Fruit fly (Drosophila melanogaster): ENCODE measurements around the gene BBIP1.

The BBIP1 gene

DNA sequence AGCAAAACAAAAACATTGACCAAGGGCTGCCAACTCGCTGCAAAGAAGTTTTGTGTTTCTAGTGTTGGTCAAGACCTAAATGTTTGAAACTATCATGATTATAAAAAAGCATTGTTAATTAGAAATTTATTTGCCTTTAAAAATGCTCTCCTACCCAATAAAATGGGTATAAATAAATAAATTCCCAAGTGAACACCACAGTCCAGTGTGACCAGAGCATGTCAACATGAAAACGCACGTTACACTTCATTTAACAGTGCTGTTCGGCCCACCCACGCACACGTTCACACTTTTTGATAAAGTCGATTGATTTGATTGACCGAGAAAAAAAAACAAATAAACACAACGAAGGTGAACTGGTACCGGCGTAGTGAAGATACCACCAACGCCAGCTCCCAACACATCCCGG, at the start of gene BBIP1, which contains the start of the genes CG9356 and CG8135:
Gene BBIP1, plus strand, starts transcription at position 282 of the 409 bp plus-strand sequence.
Gene CG9356, minus strand, starts transcription at position 166 of the 409 bp plus-strand sequence.
Gene CG8135, plus strand, starts transcription at position 282 of the 409 bp plus-strand sequence.
- peak; percentile 79 for TF ChIP-seq CG17801 (GFP tag; optimal IDR thresholded peaks at IDR 0.05; ENCODE audit: partially characterized antibody)

DNA sequence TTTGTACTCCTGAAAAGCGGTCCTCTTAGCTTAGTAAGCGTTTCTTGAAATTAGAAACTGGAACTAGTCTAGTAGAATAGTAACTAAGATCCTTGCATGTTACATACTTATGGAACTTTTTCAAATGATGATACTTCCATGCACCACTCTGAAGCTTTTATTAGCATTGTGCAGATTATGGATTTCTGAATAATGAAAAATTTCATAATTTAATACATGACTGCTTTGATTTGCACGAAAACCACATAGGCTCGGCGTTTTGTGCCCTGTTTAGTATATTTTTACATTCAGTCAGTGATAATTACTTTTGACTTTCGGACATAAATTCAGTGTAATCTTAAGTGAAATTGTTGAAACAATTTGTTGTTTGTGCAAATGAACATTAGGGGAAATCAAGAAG, 49.0 kb upstream of the BBIP1 start, which contains the start of gene CG43675:
Gene CG43675, plus strand, starts transcription at position 301 of the 400 bp plus-strand sequence.
- TF ChIP-seq CG17801 (GFP tag; optimal IDR thresholded peaks at IDR 0.05; ENCODE audit: partially characterized antibody): no peak

DNA sequence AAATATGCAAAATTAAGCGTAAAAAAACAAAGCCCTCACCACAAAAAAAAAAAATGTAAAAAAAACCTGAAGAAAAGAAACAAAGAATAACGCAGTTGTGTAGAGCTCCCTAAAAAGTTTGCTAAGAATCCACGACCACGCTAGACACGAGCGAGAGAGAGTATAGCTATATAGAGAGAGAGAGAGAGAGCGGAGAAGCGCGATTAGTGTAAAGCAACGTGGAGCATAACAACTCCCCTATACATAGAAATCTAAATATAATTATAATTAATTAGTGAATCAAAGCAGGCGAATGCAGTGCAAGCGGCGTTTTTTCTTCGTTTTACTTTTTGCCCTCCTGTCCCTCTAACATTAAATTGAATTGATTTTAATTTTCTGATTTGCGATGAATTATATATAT, 44.8 kb upstream of the BBIP1 start:
- no peak for TF ChIP-seq CG17801 (GFP tag; optimal IDR thresholded peaks at IDR 0.05; ENCODE audit: partially characterized antibody)

DNA sequence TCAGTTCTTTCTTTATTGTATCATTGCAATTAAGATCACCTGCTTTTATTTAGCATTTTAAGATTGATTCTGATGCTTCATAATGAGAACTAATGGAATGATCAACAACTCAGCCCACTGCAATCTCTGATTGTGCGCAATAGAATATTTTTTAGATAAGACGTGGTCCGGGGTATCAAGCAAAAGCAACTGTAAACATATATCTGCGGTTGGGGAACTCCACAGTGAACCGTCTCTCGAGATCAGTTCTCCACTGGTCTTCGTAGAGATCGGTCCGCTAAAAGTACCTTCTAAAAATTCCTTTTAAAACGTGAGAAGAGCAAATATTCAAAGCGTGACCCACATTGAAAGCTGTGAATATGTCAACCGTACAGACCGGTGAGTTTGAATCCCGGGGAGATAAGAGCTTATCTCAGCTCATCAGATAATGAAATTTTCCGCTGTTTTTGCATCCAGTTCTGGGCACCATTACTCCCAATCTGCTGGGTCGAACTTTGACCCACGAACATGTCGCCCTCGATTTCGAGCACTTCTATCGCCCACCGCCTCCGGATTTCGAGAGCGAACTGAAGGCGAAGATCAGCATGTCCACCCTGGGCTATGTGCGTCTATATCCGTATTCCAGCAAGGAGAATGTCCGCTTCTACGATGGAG, 41.0 kb upstream of the BBIP1 start, which contains the start of gene CG18473:
Gene CG18473, plus strand, starts transcription at position 240 of the 654 bp plus-strand sequence.
- TF ChIP-seq CG17801 (GFP tag; optimal IDR thresholded peaks at IDR 0.05; ENCODE audit: partially characterized antibody): no peak

DNA sequence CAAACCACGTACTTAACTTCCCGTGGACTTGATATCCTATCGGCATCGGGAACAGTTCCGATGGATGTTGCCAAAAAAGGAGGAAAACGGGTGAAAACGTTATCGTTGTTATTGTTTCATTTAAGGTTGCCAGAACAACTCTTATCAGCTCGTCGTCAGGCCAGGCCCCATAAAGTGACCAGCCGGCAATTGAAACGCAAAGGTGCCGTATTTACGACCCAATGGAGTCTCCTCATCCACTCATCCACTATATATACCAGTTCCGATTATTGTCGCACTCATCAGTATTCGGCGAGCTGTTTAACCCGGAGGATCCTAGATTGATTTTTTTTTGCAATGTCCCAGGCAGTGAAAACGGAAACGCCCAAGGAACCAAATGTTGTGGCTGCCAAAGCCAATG, 39.1 kb upstream of the BBIP1 start, which contains the start of gene Srr:
Gene Srr, plus strand, starts transcription at position 278 of the 400 bp plus-strand sequence.
- TF ChIP-seq CG17801 (GFP tag; optimal IDR thresholded peaks at IDR 0.05; ENCODE audit: partially characterized antibody): no peak

DNA sequence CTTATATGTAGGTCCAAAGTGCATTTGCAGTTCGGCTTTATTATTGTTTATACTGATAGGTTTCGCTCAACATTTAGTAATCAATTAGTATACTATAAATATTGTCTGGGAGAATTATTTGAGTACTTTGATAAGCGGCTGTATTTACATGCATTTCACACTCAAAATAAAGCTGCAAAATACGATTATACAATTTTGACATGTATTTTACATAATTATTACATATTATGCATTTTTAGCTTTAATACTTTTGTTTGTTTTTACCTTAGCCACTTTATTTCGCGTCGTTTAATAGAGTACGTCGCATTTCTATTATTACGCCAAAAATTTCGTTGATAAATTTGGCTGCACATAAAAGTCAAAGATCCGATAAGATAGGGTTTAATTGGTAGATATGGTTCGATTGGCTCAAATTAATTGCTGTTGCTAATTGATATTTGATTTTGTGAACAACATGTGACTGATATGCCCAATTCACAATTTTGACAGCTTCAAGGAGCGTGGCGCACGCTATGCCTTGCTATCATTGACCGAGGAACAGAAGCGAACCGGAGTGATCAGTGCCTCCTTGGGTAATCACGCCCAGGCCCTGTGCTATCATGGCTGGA, 38.2 kb upstream of the BBIP1 start:
- TF ChIP-seq CG17801 (GFP tag; optimal IDR thresholded peaks at IDR 0.05; ENCODE audit: partially characterized antibody): no peak

DNA sequence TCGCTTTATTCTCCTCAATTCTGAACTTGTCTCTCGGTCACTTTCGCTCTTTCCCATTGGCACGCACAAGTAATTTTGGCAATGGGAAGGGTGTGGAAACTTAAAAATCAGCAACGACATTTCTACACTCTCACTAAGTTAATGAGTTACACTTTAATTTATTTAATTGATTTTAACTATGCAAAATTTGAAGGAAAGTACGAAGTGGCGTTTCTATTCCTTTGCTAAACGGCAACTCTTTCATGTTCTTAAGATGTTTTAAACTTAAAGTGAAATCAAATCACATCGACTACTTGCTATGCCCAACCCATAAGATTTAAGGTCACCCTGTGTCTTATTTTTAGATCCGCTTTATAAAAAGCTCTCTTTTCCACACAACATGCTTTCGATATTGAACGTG, 33.8 kb upstream of the BBIP1 start:
- TF ChIP-seq CG17801 (GFP tag; optimal IDR thresholded peaks at IDR 0.05; ENCODE audit: partially characterized antibody): no peak

DNA sequence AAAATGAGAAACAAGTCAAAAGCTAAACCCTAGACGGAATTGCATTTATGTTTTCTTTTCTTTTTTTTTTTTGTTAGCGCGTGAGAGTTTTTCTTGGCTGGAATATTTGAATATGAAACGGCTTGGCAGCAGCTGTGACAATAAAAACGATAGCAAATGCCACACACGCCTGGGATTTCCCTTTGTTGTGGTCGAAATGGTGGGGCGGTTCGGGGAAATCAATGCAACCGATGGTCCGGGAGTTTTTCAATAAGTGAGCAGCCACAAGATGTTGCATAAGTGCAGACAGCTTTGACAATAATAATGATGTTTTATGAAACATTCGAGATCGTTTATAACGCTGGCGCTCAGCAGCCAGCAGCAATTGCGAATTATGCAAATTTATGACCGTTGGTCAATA, 27.4 kb upstream of the BBIP1 start:
- no peak for TF ChIP-seq CG17801 (GFP tag; optimal IDR thresholded peaks at IDR 0.05; ENCODE audit: partially characterized antibody)

DNA sequence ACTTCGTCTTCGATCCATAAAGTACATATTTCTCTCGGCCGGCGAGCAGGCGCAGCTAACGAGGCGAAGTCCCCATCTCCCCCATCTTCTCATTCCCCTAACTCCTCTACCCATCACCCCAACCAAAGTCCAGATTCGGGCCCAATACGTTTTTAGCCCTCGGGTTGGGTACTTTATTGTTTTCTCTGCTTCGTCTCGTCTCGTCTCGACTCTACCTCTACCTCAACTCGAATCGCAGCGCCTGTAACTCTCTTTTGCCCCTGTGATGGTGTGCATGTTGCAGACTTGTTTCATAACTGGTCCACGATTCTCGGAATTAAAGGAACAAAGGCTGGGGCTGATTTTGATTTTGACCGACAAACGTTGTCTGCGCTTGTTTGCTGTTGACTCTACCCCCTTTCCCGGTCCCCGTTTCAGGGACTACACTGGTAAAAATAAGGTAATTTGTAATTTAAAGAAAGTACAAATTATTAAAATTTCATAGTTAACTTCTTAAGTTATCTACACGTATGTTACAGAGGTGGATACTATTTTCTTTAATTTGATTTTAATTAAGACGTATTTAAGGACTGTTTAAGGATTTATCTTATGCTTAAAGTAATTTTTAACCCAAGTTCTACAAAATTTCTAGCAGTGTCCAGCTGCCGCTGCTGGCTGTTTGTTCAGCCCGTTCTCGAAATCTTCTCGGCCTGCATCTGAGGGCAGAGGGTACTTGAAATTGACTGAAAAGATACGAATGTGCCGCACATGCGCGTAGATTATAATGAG, 25.4 kb upstream of the BBIP1 start:
- no peak for TF ChIP-seq CG17801 (GFP tag; optimal IDR thresholded peaks at IDR 0.05; ENCODE audit: partially characterized antibody)

DNA sequence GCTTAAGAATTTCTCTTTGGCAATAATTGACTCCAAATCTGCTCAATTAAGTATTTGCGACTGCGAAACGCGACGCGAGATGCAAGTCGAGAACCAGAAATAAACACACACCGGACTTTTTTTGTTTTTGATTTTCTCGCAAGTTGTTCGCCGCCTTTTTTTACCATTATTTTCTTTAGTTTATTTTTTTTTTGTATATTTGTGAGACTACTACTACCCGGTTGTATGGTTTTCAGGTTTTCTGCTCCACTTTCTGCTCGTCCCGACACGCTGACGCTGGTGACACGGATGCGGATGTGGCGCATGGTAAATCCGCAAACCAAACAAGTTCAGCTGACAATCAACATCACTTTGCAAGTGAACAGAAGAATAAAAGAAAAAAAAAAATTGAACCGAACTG, 23.2 kb upstream of the BBIP1 start:
- TF ChIP-seq CG17801 (GFP tag; optimal IDR thresholded peaks at IDR 0.05; ENCODE audit: partially characterized antibody): no peak

DNA sequence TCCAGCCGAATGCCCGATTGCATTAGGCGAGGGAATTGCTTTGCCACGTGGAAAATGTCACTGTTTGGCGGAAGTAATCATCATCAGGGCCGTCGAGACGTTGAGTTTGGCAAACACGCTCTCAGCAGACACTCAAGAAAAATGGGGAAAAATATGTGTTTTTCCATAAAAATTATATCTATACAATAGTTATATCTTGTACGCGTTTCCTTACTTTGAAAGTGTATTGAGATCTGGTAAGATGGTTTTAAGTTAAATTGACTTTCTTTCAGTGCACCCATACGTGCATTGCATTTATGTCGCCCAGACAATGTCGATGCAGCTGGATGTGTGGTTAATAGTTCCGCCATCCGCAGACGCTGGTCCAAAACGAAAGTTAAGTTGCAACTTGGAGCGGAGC, 18.2 kb upstream of the BBIP1 start:
- no peak for TF ChIP-seq CG17801 (GFP tag; optimal IDR thresholded peaks at IDR 0.05; ENCODE audit: partially characterized antibody)

DNA sequence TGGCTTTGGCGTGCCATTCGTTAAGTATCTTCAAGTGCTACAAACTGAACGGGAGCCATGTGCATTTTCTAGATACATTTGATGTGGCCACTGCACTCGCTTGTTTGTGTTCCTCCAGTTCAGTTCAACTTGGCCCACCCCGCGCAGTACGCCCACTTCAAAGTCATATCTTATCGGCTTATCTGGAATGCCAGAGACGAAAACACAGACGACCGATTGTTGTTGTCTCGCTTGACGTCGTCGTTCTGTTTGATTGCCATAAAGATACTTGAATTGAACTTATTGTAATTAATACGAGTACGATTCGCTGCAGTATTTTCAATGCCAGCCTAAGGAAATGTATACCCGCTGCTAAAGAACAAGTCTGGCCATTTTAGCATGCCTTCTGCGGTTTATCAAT, 16.6 kb upstream of the BBIP1 start:
- no peak for TF ChIP-seq CG17801 (GFP tag; optimal IDR thresholded peaks at IDR 0.05; ENCODE audit: partially characterized antibody)

DNA sequence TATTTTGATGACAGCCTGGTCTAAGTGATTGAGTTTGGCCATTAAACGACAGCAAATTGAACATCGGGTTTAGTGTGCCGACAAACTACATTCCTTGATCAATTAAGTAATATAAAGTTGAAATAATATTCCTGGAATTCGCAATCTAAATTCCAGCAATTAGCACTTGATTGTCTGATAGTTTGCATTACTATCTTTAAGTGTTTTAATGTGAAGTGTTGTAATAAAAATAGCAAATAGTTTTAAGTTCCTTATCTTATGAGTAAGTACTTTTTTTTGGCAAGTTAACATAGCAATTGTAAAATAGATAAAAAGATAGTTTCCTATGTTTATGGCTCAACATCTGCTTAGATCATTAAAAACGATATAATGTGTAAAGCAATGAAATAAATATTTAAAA, 15.9 kb upstream of the BBIP1 start:
- no peak for TF ChIP-seq CG17801 (GFP tag; optimal IDR thresholded peaks at IDR 0.05; ENCODE audit: partially characterized antibody)

DNA sequence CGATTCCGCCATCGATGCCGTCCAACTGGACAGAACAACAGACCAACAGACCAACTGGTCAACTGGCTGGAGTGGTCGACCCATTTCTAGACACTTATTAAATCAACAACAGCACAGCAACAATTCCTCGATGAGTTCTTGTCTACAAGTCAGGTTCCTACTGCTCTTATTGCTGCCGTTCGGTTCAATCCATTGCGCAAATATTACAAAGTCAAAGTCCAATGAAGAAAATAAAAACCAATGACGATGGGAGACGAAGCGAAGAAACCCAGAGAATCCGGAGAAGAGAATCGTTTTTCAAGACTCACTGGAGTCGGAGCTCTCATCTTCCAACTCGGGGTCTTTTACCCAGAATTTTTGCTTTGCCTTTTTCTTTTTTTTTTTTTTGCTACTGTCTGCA, 15.2 kb upstream of the BBIP1 start:
- peak; percentile 21 for TF ChIP-seq CG17801 (GFP tag; optimal IDR thresholded peaks at IDR 0.05; ENCODE audit: partially characterized antibody)

DNA sequence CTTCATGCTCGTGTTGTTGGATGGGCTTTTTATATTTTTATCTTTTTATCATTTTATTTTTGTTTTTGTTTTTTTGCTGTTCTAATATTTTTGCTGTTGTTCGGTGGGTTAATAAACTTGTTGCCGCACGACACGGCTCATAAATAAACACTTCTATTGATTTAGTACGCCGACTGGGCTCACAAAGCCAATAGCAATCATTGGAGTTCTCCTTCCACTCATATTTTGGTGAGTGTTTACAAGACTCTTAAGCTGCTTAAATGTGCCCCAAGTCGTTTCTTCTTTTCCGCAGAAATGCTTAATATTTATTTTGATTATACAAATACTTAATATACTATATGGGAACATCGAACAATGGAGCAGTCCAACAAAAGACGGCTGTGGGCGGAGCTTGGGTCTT, 14.0 kb upstream of the BBIP1 start:
- no peak for TF ChIP-seq CG17801 (GFP tag; optimal IDR thresholded peaks at IDR 0.05; ENCODE audit: partially characterized antibody)

DNA sequence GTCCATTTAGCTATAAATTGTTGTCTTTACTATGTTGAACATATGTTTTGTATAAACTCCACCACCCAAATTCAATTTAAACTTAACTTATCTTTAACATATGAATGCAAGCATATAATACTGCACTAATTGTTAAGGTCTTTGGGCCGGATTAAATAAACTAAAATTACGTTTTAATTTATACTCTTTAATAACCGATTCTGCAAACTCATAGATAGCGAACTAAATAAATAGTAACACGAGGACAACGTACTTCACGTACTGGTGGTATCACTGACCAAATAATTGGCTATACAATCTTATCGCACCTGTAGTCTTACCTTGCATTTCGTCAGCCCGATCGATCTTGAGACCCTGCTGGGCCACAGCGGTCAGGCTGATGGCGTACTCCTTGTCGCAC, 11.8 kb upstream of the BBIP1 start:
- TF ChIP-seq CG17801 (GFP tag; optimal IDR thresholded peaks at IDR 0.05; ENCODE audit: partially characterized antibody): no peak
